Comparison of ENCODE assay signal across 1 fruit fly cellular context in the genomic region with DNA sequence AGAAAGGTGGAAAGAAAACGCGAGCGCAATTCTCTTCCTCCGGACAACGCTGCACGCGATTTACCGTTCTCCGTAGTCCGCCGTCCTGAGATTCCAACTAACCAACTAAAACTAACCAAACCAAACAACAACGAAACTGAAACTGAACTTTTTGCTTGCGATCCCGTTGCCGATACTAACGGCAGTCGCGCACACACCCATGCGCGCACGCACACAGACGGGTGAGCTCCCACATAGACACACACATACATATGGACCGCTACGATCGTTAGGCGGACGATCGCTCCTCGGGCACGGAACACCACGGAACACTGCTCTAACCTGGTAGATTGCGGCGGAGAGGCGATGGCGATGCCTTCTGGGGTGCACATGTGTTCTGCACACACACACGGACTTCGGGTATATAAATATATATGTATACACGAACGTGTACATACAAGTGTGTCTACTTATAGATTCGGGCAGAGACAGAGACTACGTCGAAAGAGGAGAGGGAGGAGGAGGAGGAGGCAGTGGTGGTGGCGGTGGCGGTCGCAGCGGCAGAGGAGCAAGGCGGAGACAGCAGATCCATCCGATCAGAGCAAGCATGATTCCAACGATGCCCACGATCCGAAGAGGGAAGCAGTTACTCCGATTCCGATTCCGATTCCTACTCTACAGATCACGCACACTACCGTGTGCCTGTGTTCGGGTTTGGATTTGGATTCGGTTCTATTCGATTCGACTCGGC.
TF ChIP-seq lines count a peak whose summit lies in the region.

Gene meso18E (minus strand): TSS at position 148 of the 730 bp plus-strand sequence.

TF ChIP-seq in whole organism, embryonic, 481 proteins besides CTCF, POLR2A, EP300 and RAD21 (continued from another document):
- no peak for TF ChIP-seq CG13287 (GFP tag; IDR thresholded peaks at IDR 0.05; lab: Robert Waterston, UW; ENCODE audit: partially characterized antibody)
- TF ChIP-seq CG2129 (GFP tag; IDR thresholded peaks at IDR 0.05; lab: Robert Waterston, UW; ENCODE audit: partially characterized antibody), result no peak
- TF ChIP-seq CG12769 (tag; optimal IDR thresholded peaks at IDR 0.05; lab: Kevin White, UChicago), result peak; percentile 86
- no peak for TF ChIP-seq CG12391 (tag; optimal IDR thresholded peaks at IDR 0.05; lab: Kevin White, UChicago)
- no peak for TF ChIP-seq CG7839 (tag; optimal IDR thresholded peaks at IDR 0.05; lab: Kevin White, UChicago)
- TF ChIP-seq sim (GFP tag; IDR thresholded peaks at IDR 0.05; lab: Robert Waterston, UW), result no peak
- no peak for TF ChIP-seq CG18011 (GFP tag; optimal IDR thresholded peaks at IDR 0.05; lab: Kevin White, UChicago)
- TF ChIP-seq CG1024 (GFP tag; IDR thresholded peaks at IDR 0.05; lab: Robert Waterston, UW), result no peak
- TF ChIP-seq CG10543 (GFP tag; optimal IDR thresholded peaks at IDR 0.05; lab: Kevin White, UChicago), result peak; percentile 69
- TF ChIP-seq CG8478 (optimal IDR thresholded peaks at IDR 0.05; lab: Kevin White, UChicago), result peak; percentile 68
- TF ChIP-seq D (optimal IDR thresholded peaks at IDR 0.05; lab: Kevin White, UChicago), result no peak
- no peak for TF ChIP-seq D (GFP tag; optimal IDR thresholded peaks at IDR 0.05; lab: Kevin White, UChicago)
- peak in 1 of 2 experiments; percentile 1 for TF ChIP-seq Dfd (GFP tag; optimal IDR thresholded peaks at IDR 0.05; lab: Kevin White, UChicago)
- no peak for TF ChIP-seq CG30020 (tag; optimal IDR thresholded peaks at IDR 0.05; lab: Kevin White, UChicago)
- 0 out of 4 replicates have a peak, but pooled peaks have one; percentile 7 for TF ChIP-seq chinmo (GFP tag; IDR thresholded peaks at IDR 0.05; lab: Robert Waterston, UW; ENCODE audit: partially characterized antibody)
- TF ChIP-seq pfk (GFP tag; optimal IDR thresholded peaks at IDR 0.05; lab: Kevin White, UChicago), result peak; percentile 53
- TF ChIP-seq rib (GFP tag; IDR thresholded peaks at IDR 0.05; lab: Robert Waterston, UW), result no peak
- no peak for TF ChIP-seq CG5953 (GFP tag; IDR thresholded peaks at IDR 0.05; lab: Robert Waterston, UW)
- TF ChIP-seq CG4854 (GFP tag; optimal IDR thresholded peaks at IDR 0.05; lab: Kevin White, UChicago), result no peak
- TF ChIP-seq CG15514 (GFP tag; optimal IDR thresholded peaks at IDR 0.05; lab: Kevin White, UChicago), result no peak
